Worm (Caenorhabditis elegans) whole organism, L2 larva: ENCODE measurements around the gene unc-68.

Source experiments
- egl-27 ChIP-seq: sonication (generic microtip); optimal IDR thresholded peaks from 3 replicates; lab custom pipeline; 2017; ENCODE audit warnings: missing biosample characterization, missing genetic modification reagents, missing genetic modification characterization
- nhr-77 ChIP-seq: fragments of 150-350 bp; optimal IDR thresholded peaks from 2 replicates; lab custom pipeline; 2014; ENCODE audit warnings: missing biosample characterization, missing genetic modification characterization
- ztf-11 ChIP-seq: sonication (generic microtip); optimal IDR thresholded peaks from 2 replicates; lab custom pipeline; 2017; ENCODE audit warnings: missing biosample characterization, missing genetic modification characterization

DNA sequence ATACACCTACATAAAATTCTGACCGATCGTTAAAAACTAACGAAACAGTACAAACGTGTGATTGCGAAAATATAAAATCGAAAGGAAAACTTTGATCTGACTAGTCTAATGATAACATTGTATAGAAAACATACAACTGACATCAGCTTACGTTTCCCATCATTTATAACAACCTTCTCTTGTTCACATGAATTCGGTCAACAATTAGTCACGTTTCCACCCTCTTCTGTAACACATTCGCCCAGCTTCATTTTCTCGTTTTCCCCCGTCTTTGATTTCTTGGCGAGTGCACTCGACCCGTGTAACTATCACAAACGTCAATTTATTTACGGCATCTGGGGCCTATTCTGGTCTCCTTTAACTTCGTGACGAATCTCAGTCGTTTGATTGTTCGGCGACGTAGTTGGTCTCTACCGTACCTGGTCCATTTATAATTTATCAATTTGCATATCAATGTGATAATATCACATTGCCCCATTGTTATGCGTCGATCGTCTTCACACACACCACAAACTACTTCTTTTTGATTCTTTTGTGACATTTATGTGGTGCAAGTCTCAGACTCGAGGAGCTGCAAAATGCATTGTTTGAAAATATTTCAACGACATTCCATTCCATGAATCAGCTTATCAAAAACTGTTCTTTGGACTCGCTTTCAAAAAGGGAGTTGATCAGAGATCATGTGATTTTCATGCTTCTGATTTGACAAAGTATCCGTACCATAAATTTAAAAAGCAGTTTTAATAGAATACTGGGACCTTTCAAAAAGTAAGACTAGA lies 27.8 kb downstream of the unc-68 start:
- TF ChIP-seq egl-27 (tag; lab: Kevin White, UChicago) (no peak), nhr-77 (tag; lab: Kevin White, UChicago) (no peak), ztf-11 (tag; lab: Kevin White, UChicago) (no peak)
